Fruit fly (Drosophila melanogaster): ENCODE measurements around the gene CG7231.

dm6 chr2L:7962237-7962636 lies 21.5 kb upstream of the CG7231 start:
- TF ChIP-seq Met (GFP tag; optimal IDR thresholded peaks at IDR 0.05) (no peak), Eip78C (GFP tag) (no peak), topi (GFP tag; optimal IDR thresholded peaks at IDR 0.05) (no peak), CG6276 (GFP tag; optimal IDR thresholded peaks at IDR 0.05) (no peak), CG16779 (tag; optimal IDR thresholded peaks at IDR 0.05) (no peak), Sox15 (GFP tag; optimal IDR thresholded peaks at IDR 0.05) (no peak), ss (GFP tag; optimal IDR thresholded peaks at IDR 0.05) (peak; percentile 8 to 16), CG11762 (GFP tag; optimal IDR thresholded peaks at IDR 0.05; ENCODE audit: insufficient read depth) (no peak), CG8319 (GFP tag; optimal IDR thresholded peaks at IDR 0.05) (no peak), OdsH (GFP tag; optimal IDR thresholded peaks at IDR 0.05) (no peak), CG6163 (GFP tag; IDR thresholded peaks at IDR 0.05) (0 out of 3 replicates have a peak, but pooled peaks have one; percentile 19), CG34406 (GFP tag; optimal IDR thresholded peaks at IDR 0.05) (no peak), dac (GFP tag; optimal IDR thresholded peaks at IDR 0.05) (no peak)
